Fruit fly (Drosophila melanogaster): Measurements from ENCODE around the gene CG5676.
A peak's percentile ranks its signal among the peaks of the same experiment; 100 is the strongest.

Gene CG5676

dm6 chr2L:10255725-10256158 is at the start of gene CG5676 (continued):
- peak; percentile 100 for TF ChIP-seq CG1603 (tag; optimal IDR thresholded peaks at IDR 0.05)
- TF ChIP-seq phol (tag; optimal IDR thresholded peaks at IDR 0.05): peak; percentile 26
- TF ChIP-seq ATbp (GFP tag; optimal IDR thresholded peaks at IDR 0.05): no peak
- no peak for TF ChIP-seq hkb (optimal IDR thresholded peaks at IDR 0.05)
- TF ChIP-seq hkb (GFP tag; IDR thresholded peaks at IDR 0.05): no peak
- no peak for TF ChIP-seq Doc2 (GFP tag; IDR thresholded peaks at IDR 0.05)
- no peak for TF ChIP-seq abd-A (tag; optimal IDR thresholded peaks at IDR 0.05)
- no peak for TF ChIP-seq E2f1 (GFP tag; IDR thresholded peaks at IDR 0.05)
- TF ChIP-seq CG12942 (GFP tag; optimal IDR thresholded peaks at IDR 0.05): no peak
- no peak for TF ChIP-seq CG11398 (GFP tag; optimal IDR thresholded peaks at IDR 0.05)
- no peak for TF ChIP-seq Rfx (GFP tag; IDR thresholded peaks at IDR 0.05)
- no peak for TF ChIP-seq CG14014 (GFP tag; IDR thresholded peaks at IDR 0.05)
- no peak for TF ChIP-seq lilli (GFP tag; optimal IDR thresholded peaks at IDR 0.05)
- TF ChIP-seq CG15479 (GFP tag; optimal IDR thresholded peaks at IDR 0.05): no peak
- TF ChIP-seq Ets97D (GFP tag; optimal IDR thresholded peaks at IDR 0.05): peak; percentile 26
- no peak for TF ChIP-seq CG11696 (GFP tag; IDR thresholded peaks at IDR 0.05)
- TF ChIP-seq NK7.1 (GFP tag; optimal IDR thresholded peaks at IDR 0.05): no peak
- no peak for TF ChIP-seq Dref (GFP tag; IDR thresholded peaks at IDR 0.05)
- TF ChIP-seq Hr78 (GFP tag; optimal IDR thresholded peaks at IDR 0.05): no peak
- peak; percentile 23 for TF ChIP-seq CG7271 (tag; optimal IDR thresholded peaks at IDR 0.05)
- TF ChIP-seq sna (GFP tag; IDR thresholded peaks at IDR 0.05; ENCODE audit: partially characterized antibody): no peak
- no peak for TF ChIP-seq kay (GFP tag; optimal IDR thresholded peaks at IDR 0.05)
- no peak for TF ChIP-seq CG14860 (GFP tag; IDR thresholded peaks at IDR 0.05; ENCODE audit: partially characterized antibody)
- no peak for TF ChIP-seq D (optimal IDR thresholded peaks at IDR 0.05)
- TF ChIP-seq D (GFP tag; optimal IDR thresholded peaks at IDR 0.05): no peak
- peak; percentile 5 for TF ChIP-seq cg (GFP tag; optimal IDR thresholded peaks at IDR 0.05)
- no peak for TF ChIP-seq PHDP (tag; optimal IDR thresholded peaks at IDR 0.05)
- peak; percentile 36 for TF ChIP-seq CG7745 (tag; optimal IDR thresholded peaks at IDR 0.05)
- TF ChIP-seq Hmx (GFP tag; optimal IDR thresholded peaks at IDR 0.05): no peak
- no peak for TF ChIP-seq amos (GFP tag; IDR thresholded peaks at IDR 0.05; ENCODE audit: partially characterized antibody)
- no peak for TF ChIP-seq disco-r (GFP tag; optimal IDR thresholded peaks at IDR 0.05)
- no peak for TF ChIP-seq ab (GFP tag; optimal IDR thresholded peaks at IDR 0.05)
- TF ChIP-seq zfh2 (GFP tag; optimal IDR thresholded peaks at IDR 0.05): no peak
- TF ChIP-seq CG31224 (GFP tag; IDR thresholded peaks at IDR 0.05): no peak; the same call in 1 of the 2 replicates
- peak; percentile 77 for TF ChIP-seq MESR4 (GFP tag; optimal IDR thresholded peaks at IDR 0.05)
- no peak for TF ChIP-seq CG33213 (GFP tag; optimal IDR thresholded peaks at IDR 0.05)
- no peak for TF ChIP-seq schlank (tag; optimal IDR thresholded peaks at IDR 0.05)
- TF ChIP-seq CG31388 (GFP tag; optimal IDR thresholded peaks at IDR 0.05): no peak
- no peak for TF ChIP-seq yki (optimal IDR thresholded peaks at IDR 0.05)
- no peak for TF ChIP-seq CG15601 (tag; optimal IDR thresholded peaks at IDR 0.05)
- TF ChIP-seq Hr51 (GFP tag; optimal IDR thresholded peaks at IDR 0.05): no peak
- TF ChIP-seq sd (tag; optimal IDR thresholded peaks at IDR 0.05): no peak
- no peak for TF ChIP-seq CG10565 (GFP tag; optimal IDR thresholded peaks at IDR 0.05)
- no peak for TF ChIP-seq Hey (tag; optimal IDR thresholded peaks at IDR 0.05)
- TF ChIP-seq dan (GFP tag; IDR thresholded peaks at IDR 0.05): no peak
- TF ChIP-seq BEAF-32 (GFP tag; optimal IDR thresholded peaks at IDR 0.05): peak; percentile 31
- TF ChIP-seq grau (tag; optimal IDR thresholded peaks at IDR 0.05): no peak
- TF ChIP-seq insv (GFP tag; optimal IDR thresholded peaks at IDR 0.05): no peak
- no peak for TF ChIP-seq Gug (GFP tag; IDR thresholded peaks at IDR 0.05)
- TF ChIP-seq wor (GFP tag; IDR thresholded peaks at IDR 0.05): no peak
- TF ChIP-seq CG10267 (tag; optimal IDR thresholded peaks at IDR 0.05): peak; percentile 17
- no peak; the same call in 1 of the 2 replicates for TF ChIP-seq CG13287 (GFP tag; IDR thresholded peaks at IDR 0.05; ENCODE audit: partially characterized antibody)

Data from whole organism, embryonic.